Worm (Caenorhabditis elegans): ENCODE measurements around the gene T08A9.13.

T08A9.13 gene

ce11 chrX:7314564-7314963, 7.7 kb downstream of the T08A9.13 start:
- TF ChIP-seq snpc-4 (tag; optimal IDR thresholded peaks at IDR 0.05) (no peak), nhr-237 (tag; optimal IDR thresholded peaks at IDR 0.05) (no peak), efl-1 (optimal IDR thresholded peaks at IDR 0.05) (no peak), efl-1 (GFP tag; optimal IDR thresholded peaks at IDR 0.05 in 1 of 2) (peak in 1 of 2 experiments; percentile 16), vab-15 (tag; optimal IDR thresholded peaks at IDR 0.05) (no peak), tlp-1 (tag; optimal IDR thresholded peaks at IDR 0.05) (no peak), pqm-1 (tag; optimal IDR thresholded peaks at IDR 0.05) (no peak), xbp-1 (tag; optimal IDR thresholded peaks at IDR 0.05) (no peak), elt-2 (tag; optimal IDR thresholded peaks at IDR 0.05) (peak; percentile 40), alr-1 (tag; optimal IDR thresholded peaks at IDR 0.05; ENCODE audit: borderline replicate concordance) (no peak), ceh-8 (GFP tag; optimal IDR thresholded peaks at IDR 0.05) (no peak), nhr-20 (tag; optimal IDR thresholded peaks at IDR 0.05) (no peak)

ce11 chrX:7313236-7313635, 9.0 kb downstream of the T08A9.13 start:
- no peak for TF ChIP-seq C16A3.4 (tag; optimal IDR thresholded peaks at IDR 0.05)
- no peak for TF ChIP-seq lsy-2 (tag; optimal IDR thresholded peaks at IDR 0.05)
- no peak for TF ChIP-seq nhr-237 (tag; optimal IDR thresholded peaks at IDR 0.05)
- TF ChIP-seq nhr-77 (tag; optimal IDR thresholded peaks at IDR 0.05), result no peak
- no peak for TF ChIP-seq lir-3 (tag; optimal IDR thresholded peaks at IDR 0.05; ENCODE audit: poor library complexity)
- no peak for TF ChIP-seq nhr-71 (tag; optimal IDR thresholded peaks at IDR 0.05)
- TF ChIP-seq grh-1 (GFP tag; IDR thresholded peaks at IDR 0.05), result no peak
- TF ChIP-seq C04F5.9 (tag; optimal IDR thresholded peaks at IDR 0.05), result no peak
- TF ChIP-seq jun-1 (tag; optimal IDR thresholded peaks at IDR 0.05), result no peak
- no peak for TF ChIP-seq lin-14 (GFP tag; optimal IDR thresholded peaks at IDR 0.05)
- no peak for TF ChIP-seq lin-15B (tag; optimal IDR thresholded peaks at IDR 0.05)
- no peak for TF ChIP-seq efl-3 (GFP tag; optimal IDR thresholded peaks at IDR 0.05)
- TF ChIP-seq C34B4.2 (tag; optimal IDR thresholded peaks at IDR 0.05), result no peak
- no peak for TF ChIP-seq ces-1 (GFP tag; optimal IDR thresholded peaks at IDR 0.05)
- TF ChIP-seq fos-1 (tag; optimal IDR thresholded peaks at IDR 0.05), result no peak
- TF ChIP-seq ztf-4 (tag; optimal IDR thresholded peaks at IDR 0.05), result no peak
- TF ChIP-seq fkh-8 (tag; optimal IDR thresholded peaks at IDR 0.05), result no peak

ce11 chrX:7311870-7312269, 10.4 kb downstream of the T08A9.13 start:
- TF ChIP-seq sox-4 (tag; optimal IDR thresholded peaks at IDR 0.05) (no peak), nhr-12 (tag; optimal IDR thresholded peaks at IDR 0.05) (no peak)

- TF ChIP-seq unc-86 (tag; optimal IDR thresholded peaks at IDR 0.05) (no peak), nhr-85 (tag) (peak; percentile 49), rnt-1 (tag; optimal IDR thresholded peaks at IDR 0.05) (peak; percentile 23), nhr-77 (tag; optimal IDR thresholded peaks at IDR 0.05) (no peak), zag-1 (tag; optimal IDR thresholded peaks at IDR 0.05) (no peak), lin-14 (GFP tag; optimal IDR thresholded peaks at IDR 0.05) (peak; percentile 16), nhr-20 (tag; optimal IDR thresholded peaks at IDR 0.05) (peak; percentile 20), ama-1 (optimal IDR thresholded peaks at IDR 0.05) (no peak), snu-23 (GFP tag; optimal IDR thresholded peaks at IDR 0.05) (peak; percentile 4)
Measured at ce11 chrX:7309775-7310174, 12.4 kb downstream of the T08A9.13 start, which contains the start of the genes his-38 and his-40. Gene his-38 (minus strand): TSS chrX:7309875. Gene his-40 (plus strand): TSS chrX:7310110.

ce11 chrX:7306434-7306833, 15.8 kb downstream of the T08A9.13 start:
- no peak for TF ChIP-seq ceh-63 (GFP tag; optimal IDR thresholded peaks at IDR 0.05)
- peak; percentile 97 for TF ChIP-seq lin-14 (GFP tag; optimal IDR thresholded peaks at IDR 0.05)
- TF ChIP-seq sox-4 (tag; optimal IDR thresholded peaks at IDR 0.05), result no peak
- no peak for TF ChIP-seq unc-30 (tag; optimal IDR thresholded peaks at IDR 0.05)
- TF ChIP-seq nhr-90 (tag; optimal IDR thresholded peaks at IDR 0.05; ENCODE audit: poor library complexity), result peak; percentile 20
- peak; percentile 55 for TF ChIP-seq nhr-47 (tag; optimal IDR thresholded peaks at IDR 0.05)
- peak; percentile 34 for TF ChIP-seq mef-2 (tag; optimal IDR thresholded peaks at IDR 0.05)
- TF ChIP-seq dsc-1 (tag; optimal IDR thresholded peaks at IDR 0.05), result no peak
- peak; percentile 60 for TF ChIP-seq nhr-237 (tag; optimal IDR thresholded peaks at IDR 0.05)
- TF ChIP-seq xbp-1 (tag; optimal IDR thresholded peaks at IDR 0.05), result peak; percentile 91
- TF ChIP-seq nhr-71 (tag; optimal IDR thresholded peaks at IDR 0.05), result peak; percentile 69
- peak in 3 of 6 experiments; percentile 14 to 65 (median 49) for TF ChIP-seq elt-3 (tag; optimal IDR thresholded peaks at IDR 0.05)
- TF ChIP-seq fkh-8 (tag; optimal IDR thresholded peaks at IDR 0.05), result peak; percentile 14
- peak in 2 of 3 experiments; percentile 15 to 27 for TF ChIP-seq dpl-1 (GFP tag; optimal IDR thresholded peaks at IDR 0.05)
- TF ChIP-seq lin-39 (tag; optimal IDR thresholded peaks at IDR 0.05), result no peak
- no peak for TF ChIP-seq aha-1 (tag; optimal IDR thresholded peaks at IDR 0.05)
- TF ChIP-seq mep-1 (tag; optimal IDR thresholded peaks at IDR 0.05), result peak; percentile 58
- TF ChIP-seq rnt-1 (tag; optimal IDR thresholded peaks at IDR 0.05), result peak; percentile 57
- TF ChIP-seq lsy-2 (tag; optimal IDR thresholded peaks at IDR 0.05), result peak; percentile 41 to 66
- no peak for TF ChIP-seq zag-1 (tag; optimal IDR thresholded peaks at IDR 0.05)
